Worm (Caenorhabditis elegans) whole organism, L2 larva: ENCODE results near the gene erfa-1.

Source experiments
- alr-1 ChIP-seq: fragments of 150-350 bp; optimal IDR thresholded peaks from 2 replicates; lab custom pipeline; 2014; ENCODE audit warnings: missing biosample characterization, missing genetic modification characterization
- aly-2 ChIP-seq: fragments of 150-350 bp; optimal IDR thresholded peaks from 2 replicates; lab custom pipeline; 2014; ENCODE audit warnings: missing biosample characterization, missing genetic modification characterization
- elt-1 ChIP-seq: fragments of 150-350 bp; optimal IDR thresholded peaks from 2 replicates; lab custom pipeline; 2014; ENCODE audit warnings: missing biosample characterization, missing genetic modification characterization
- fos-1 ChIP-seq: fragments of 150-350 bp; optimal IDR thresholded peaks from 2 replicates; lab custom pipeline; 2014; ENCODE audit warnings: missing biosample characterization, missing genetic modification characterization

ce11 chrV:6464238-6464637, 30.3 kb downstream of the erfa-1 start:
- no peak for TF ChIP-seq alr-1
- no peak for TF ChIP-seq fos-1 (tag; lab: Kevin White, UChicago)
- TF ChIP-seq aly-2, result no peak
- TF ChIP-seq elt-1 (tag; lab: Kevin White, UChicago), result no peak
